In genomic region chrX:11326213-11326731, dm6 we compare ENCODE assay signal across 6 fruit fly cellular contexts.
TF ChIP-seq lines count a peak whose summit lies in the region.

No protein-coding gene starts in this region.

- TF ChIP-seq CTCF in whole organism, embryonic (GFP tag; optimal IDR thresholded peaks at IDR 0.05; lab: Kevin White, UChicago), result peak; percentile 8

TF ChIP-seq in whole organism, 6 proteins besides CTCF, POLR2A, EP300 and RAD21:
- TF ChIP-seq Dll (optimal IDR thresholded peaks at IDR 0.05; lab: Kevin White, UChicago) (peak; percentile 11), CG8478 (optimal IDR thresholded peaks at IDR 0.05; lab: Kevin White, UChicago) (no peak), pan (optimal IDR thresholded peaks at IDR 0.05; lab: Kevin White, UChicago) (no peak), usp (GFP tag; optimal IDR thresholded peaks at IDR 0.05; lab: Kevin White, UChicago) (no peak), EcR (GFP tag; optimal IDR thresholded peaks at IDR 0.05; lab: Kevin White, UChicago) (no peak)
TF ChIP-seq in whole organism: peak in this region for 1.

TF ChIP-seq in whole organism, adult, 20 proteins besides CTCF, POLR2A, EP300 and RAD21 (continues in another document):
- peak; percentile 91 for TF ChIP-seq ovo (GFP tag; optimal IDR thresholded peaks at IDR 0.05; lab: Kevin White, UChicago)
- peak; percentile 81 for TF ChIP-seq CG33017 (tag; optimal IDR thresholded peaks at IDR 0.05; lab: Kevin White, UChicago)
- peak; percentile 84 for TF ChIP-seq CG7101 (tag; optimal IDR thresholded peaks at IDR 0.05; lab: Kevin White, UChicago)
- peak; percentile 78 for TF ChIP-seq CG12768 (GFP tag; optimal IDR thresholded peaks at IDR 0.05; lab: Kevin White, UChicago)
- TF ChIP-seq tj (GFP tag; optimal IDR thresholded peaks at IDR 0.05; lab: Kevin White, UChicago), result peak; percentile 59
- TF ChIP-seq kay (GFP tag; lab: Kevin White, UChicago; ENCODE audit: borderline replicate concordance), result peak; percentile 96
- TF ChIP-seq cnc (optimal IDR thresholded peaks at IDR 0.05; lab: Kevin White, UChicago), result no peak
- peak; percentile 73 for TF ChIP-seq CG7045 (GFP tag; optimal IDR thresholded peaks at IDR 0.05; lab: Kevin White, UChicago)
- TF ChIP-seq Clk (GFP tag; optimal IDR thresholded peaks at IDR 0.05; lab: Kevin White, UChicago), result peak; percentile 28
- peak; percentile 59 for TF ChIP-seq CG1620 (GFP tag; optimal IDR thresholded peaks at IDR 0.05; lab: Kevin White, UChicago)
- no peak for TF ChIP-seq Hr96 (GFP tag; optimal IDR thresholded peaks at IDR 0.05; lab: Kevin White, UChicago)
- TF ChIP-seq CG5204 (GFP tag; optimal IDR thresholded peaks at IDR 0.05; lab: Kevin White, UChicago), result no peak
- peak; percentile 77 for TF ChIP-seq bab1 (GFP tag; optimal IDR thresholded peaks at IDR 0.05; lab: Kevin White, UChicago)
- peak; percentile 49 for TF ChIP-seq cic (GFP tag; optimal IDR thresholded peaks at IDR 0.05; lab: Kevin White, UChicago)
- TF ChIP-seq toe (GFP tag; optimal IDR thresholded peaks at IDR 0.05; lab: Kevin White, UChicago), result no peak
- peak; percentile 72 for TF ChIP-seq Crg-1 (GFP tag; optimal IDR thresholded peaks at IDR 0.05; lab: Kevin White, UChicago)
- peak; percentile 66 for TF ChIP-seq Mnt (GFP tag; optimal IDR thresholded peaks at IDR 0.05; lab: Kevin White, UChicago)

TF ChIP-seq in whole organism, embryonic, 481 proteins besides CTCF, POLR2A, EP300 and RAD21 (continues in another document):
- TF ChIP-seq lab (GFP tag; optimal IDR thresholded peaks at IDR 0.05; lab: Kevin White, UChicago) (peak; percentile 85), ssp (GFP tag; IDR thresholded peaks at IDR 0.05; lab: Robert Waterston, UW) (no peak), CG13894 (tag; optimal IDR thresholded peaks at IDR 0.05; lab: Kevin White, UChicago) (peak; percentile 39), zen2 (GFP tag; IDR thresholded peaks at IDR 0.05; lab: Robert Waterston, UW; ENCODE audit: partially characterized antibody) (no peak), CG17912 (GFP tag; optimal IDR thresholded peaks at IDR 0.05; lab: Kevin White, UChicago) (no peak), CG8089 (GFP tag; optimal IDR thresholded peaks at IDR 0.05; lab: Kevin White, UChicago) (peak; percentile 26), Xrp1 (GFP tag; IDR thresholded peaks at IDR 0.05; lab: Robert Waterston, UW) (peak; percentile 74), CG18599 (GFP tag; optimal IDR thresholded peaks at IDR 0.05; lab: Kevin White, UChicago) (peak; percentile 77), z (GFP tag; IDR thresholded peaks at IDR 0.05; lab: Robert Waterston, UW) (no peak), Fer1 (GFP tag; optimal IDR thresholded peaks at IDR 0.05; lab: Kevin White, UChicago) (peak; percentile 77), Mes4 (GFP tag; optimal IDR thresholded peaks at IDR 0.05; lab: Kevin White, UChicago) (peak; percentile 67), Max (GFP tag; optimal IDR thresholded peaks at IDR 0.05; lab: Kevin White, UChicago) (peak; percentile 48), Hand (GFP tag; optimal IDR thresholded peaks at IDR 0.05; lab: Kevin White, UChicago) (peak; percentile 35), CG17829 (tag; optimal IDR thresholded peaks at IDR 0.05; lab: Kevin White, UChicago) (peak; percentile 48), pho (GFP tag; optimal IDR thresholded peaks at IDR 0.05; lab: Kevin White, UChicago) (peak; percentile 61), crol (GFP tag; IDR thresholded peaks at IDR 0.05; lab: Robert Waterston, UW) (peak; percentile 86), Spps (tag; optimal IDR thresholded peaks at IDR 0.05; lab: Kevin White, UChicago) (peak; percentile 19), Lim3 (GFP tag; IDR thresholded peaks at IDR 0.05; lab: Robert Waterston, UW) (no peak)

TF ChIP-seq in whole organism, prepupa, 60 proteins besides CTCF, POLR2A, EP300 and RAD21 (continues in another document):
- TF ChIP-seq cyc (GFP tag; optimal IDR thresholded peaks at IDR 0.05; lab: Kevin White, UChicago) (peak; percentile 62), CG8119 (GFP tag; IDR thresholded peaks at IDR 0.05; lab: Robert Waterston, UW) (peak; percentile 84), lz (GFP tag; optimal IDR thresholded peaks at IDR 0.05; lab: Kevin White, UChicago) (peak; percentile 68), pdm3 (GFP tag; optimal IDR thresholded peaks at IDR 0.05; lab: Kevin White, UChicago) (peak; percentile 83), CG7368 (GFP tag; optimal IDR thresholded peaks at IDR 0.05; lab: Kevin White, UChicago) (peak; percentile 43), CG11902 (GFP tag; optimal IDR thresholded peaks at IDR 0.05; lab: Kevin White, UChicago) (peak; percentile 59), CG10669 (GFP tag; optimal IDR thresholded peaks at IDR 0.05; lab: Kevin White, UChicago) (peak; percentile 79), acj6 (GFP tag; optimal IDR thresholded peaks at IDR 0.05; lab: Kevin White, UChicago) (peak; percentile 81), Ets96B (tag; optimal IDR thresholded peaks at IDR 0.05; lab: Kevin White, UChicago) (peak; percentile 72), Eip93F (GFP tag; optimal IDR thresholded peaks at IDR 0.05; lab: Kevin White, UChicago) (no peak), CG31627 (GFP tag; optimal IDR thresholded peaks at IDR 0.05; lab: Kevin White, UChicago) (peak; percentile 75), CG1621 (tag; optimal IDR thresholded peaks at IDR 0.05; lab: Kevin White, UChicago) (peak; percentile 74), Gug (GFP tag; IDR thresholded peaks at IDR 0.05; lab: Robert Waterston, UW) (peak; percentile 58; the same call in 1 of the 2 replicates), CG6808 (GFP tag; optimal IDR thresholded peaks at IDR 0.05; lab: Kevin White, UChicago) (peak; percentile 76), spab (GFP tag; optimal IDR thresholded peaks at IDR 0.05; lab: Kevin White, UChicago) (peak; percentile 51), Blimp-1 (GFP tag; optimal IDR thresholded peaks at IDR 0.05; lab: Kevin White, UChicago) (peak; percentile 65), Smox (GFP tag; optimal IDR thresholded peaks at IDR 0.05; lab: Kevin White, UChicago) (peak; percentile 70), CG11294 (GFP tag; IDR thresholded peaks at IDR 0.05; lab: Robert Waterston, UW) (peak; percentile 73)

TF ChIP-seq in whole organism, pupa, 21 proteins besides CTCF, POLR2A, EP300 and RAD21 (continues in another document):
- TF ChIP-seq CG12605 (GFP tag; IDR thresholded peaks at IDR 0.05; lab: Robert Waterston, UW) (0 out of 2 replicates have a peak, but pooled peaks have one; percentile 13), CG8159 (tag; optimal IDR thresholded peaks at IDR 0.05; lab: Kevin White, UChicago) (peak; percentile 76), Pif1B (GFP tag; optimal IDR thresholded peaks at IDR 0.05; lab: Kevin White, UChicago) (peak; percentile 67), Ets98B (GFP tag; IDR thresholded peaks at IDR 0.05; lab: Robert Waterston, UW) (peak; percentile 56), CG10348 (GFP tag; IDR thresholded peaks at IDR 0.05; lab: Robert Waterston, UW) (no peak), Snoo (tag; optimal IDR thresholded peaks at IDR 0.05; lab: Kevin White, UChicago) (peak; percentile 52), EcR (GFP tag; optimal IDR thresholded peaks at IDR 0.05; lab: Kevin White, UChicago) (peak; percentile 96), rn (GFP tag; IDR thresholded peaks at IDR 0.05; lab: Robert Waterston, UW) (peak; percentile 50; the same call in 1 of the 2 replicates), Pif1A (GFP tag; optimal IDR thresholded peaks at IDR 0.05; lab: Kevin White, UChicago) (peak; percentile 78), CG17806 (tag; optimal IDR thresholded peaks at IDR 0.05; lab: Kevin White, UChicago) (peak; percentile 66), D1 (tag; optimal IDR thresholded peaks at IDR 0.05; lab: Kevin White, UChicago) (no peak), CG14655 (GFP tag; optimal IDR thresholded peaks at IDR 0.05; lab: Kevin White, UChicago) (no peak), CG32121 (GFP tag; IDR thresholded peaks at IDR 0.05; lab: Robert Waterston, UW) (peak; percentile 66), CG4496 (GFP tag; IDR thresholded peaks at IDR 0.05; lab: Robert Waterston, UW) (peak; percentile 79), CG15710 (tag; optimal IDR thresholded peaks at IDR 0.05; lab: Kevin White, UChicago) (peak; percentile 76), gl (tag; optimal IDR thresholded peaks at IDR 0.05; lab: Kevin White, UChicago) (peak; percentile 39), CG8301 (tag; optimal IDR thresholded peaks at IDR 0.05; lab: Kevin White, UChicago) (peak; percentile 77), CG13204 (GFP tag; optimal IDR thresholded peaks at IDR 0.05; lab: Kevin White, UChicago) (no peak), CG34367 (tag; optimal IDR thresholded peaks at IDR 0.05; lab: Kevin White, UChicago) (peak; percentile 72), CG9948 (tag; optimal IDR thresholded peaks at IDR 0.05; lab: Kevin White, UChicago) (peak; percentile 70)

TF ChIP-seq in whole organism, wandering third instar larva, 38 proteins besides CTCF, POLR2A, EP300 and RAD21 (continues in another document):
- TF ChIP-seq dsf (GFP tag; optimal IDR thresholded peaks at IDR 0.05; lab: Kevin White, UChicago; ENCODE audit: borderline replicate concordance) (no peak), psq (GFP tag; optimal IDR thresholded peaks at IDR 0.05; lab: Kevin White, UChicago) (peak; percentile 71), h (GFP tag; optimal IDR thresholded peaks at IDR 0.05; lab: Kevin White, UChicago) (peak; percentile 72), br (GFP tag; optimal IDR thresholded peaks at IDR 0.05; lab: Kevin White, UChicago) (peak; percentile 70), usp (GFP tag; optimal IDR thresholded peaks at IDR 0.05; lab: Kevin White, UChicago) (no peak), brk (GFP tag; optimal IDR thresholded peaks at IDR 0.05; lab: Kevin White, UChicago) (no peak), CG9705 (GFP tag; optimal IDR thresholded peaks at IDR 0.05; lab: Kevin White, UChicago) (peak; percentile 38), sv (GFP tag; optimal IDR thresholded peaks at IDR 0.05; lab: Kevin White, UChicago) (peak; percentile 38), GATAd (GFP tag; optimal IDR thresholded peaks at IDR 0.05; lab: Kevin White, UChicago) (no peak), foxo (GFP tag; optimal IDR thresholded peaks at IDR 0.05; lab: Kevin White, UChicago) (peak in 1 of 2 experiments; percentile 67), Hr83 (GFP tag; optimal IDR thresholded peaks at IDR 0.05; lab: Kevin White, UChicago; ENCODE audit: poor library complexity, severe bottlenecking) (peak; percentile 54), HLH106 (tag; optimal IDR thresholded peaks at IDR 0.05; lab: Kevin White, UChicago) (peak; percentile 69), woc (GFP tag; optimal IDR thresholded peaks at IDR 0.05; lab: Kevin White, UChicago) (peak; percentile 48), fru (GFP tag; optimal IDR thresholded peaks at IDR 0.05; lab: Kevin White, UChicago) (peak; percentile 73), dmrt93B (GFP tag; optimal IDR thresholded peaks at IDR 0.05; lab: Kevin White, UChicago) (no peak), CG32264 (GFP tag; optimal IDR thresholded peaks at IDR 0.05; lab: Kevin White, UChicago) (peak; percentile 50), rgr (GFP tag; optimal IDR thresholded peaks at IDR 0.05; lab: Kevin White, UChicago) (peak; percentile 70), ey (GFP tag; optimal IDR thresholded peaks at IDR 0.05; lab: Kevin White, UChicago) (peak; percentile 67), CrebA (GFP tag; optimal IDR thresholded peaks at IDR 0.05; lab: Kevin White, UChicago; ENCODE audit: borderline replicate concordance) (no peak), OdsH (GFP tag; optimal IDR thresholded peaks at IDR 0.05; lab: Kevin White, UChicago) (peak; percentile 51)
